Worm (Caenorhabditis elegans): ENCODE data around the gene bre-2.

ce11 chrIII:13160636-13161035 lies 21.2 kb upstream of the bre-2 start:
- TF ChIP-seq cog-1 (tag; optimal IDR thresholded peaks at IDR 0.05) = no peak
- no peak for TF ChIP-seq T22C8.4 (GFP tag; IDR thresholded peaks at IDR 0.05)
- TF ChIP-seq flt-1 (GFP tag; IDR thresholded peaks at IDR 0.05) = no peak
- TF ChIP-seq ztf-29 (GFP tag; IDR thresholded peaks at IDR 0.05) = no peak
- no peak for TF ChIP-seq ref-1 (GFP tag; conservative IDR thresholded peaks at IDR 0.05)
- TF ChIP-seq ztf-23 (GFP tag; IDR thresholded peaks at IDR 0.05) = peak; percentile 55; the same call in 1 of the 2 replicates
- TF ChIP-seq med-1 (GFP tag; optimal IDR thresholded peaks at IDR 0.05; ENCODE audit: insufficient read depth) = no peak
- TF ChIP-seq tab-1 (GFP tag; IDR thresholded peaks at IDR 0.05) = no peak
- TF ChIP-seq klf-2 (GFP tag; conservative IDR thresholded peaks at IDR 0.05) = no peak
